Worm (Caenorhabditis elegans) whole organism, L2 larva: ENCODE data around the gene Y60A3A.21.

Experiments used
- aly-2 ChIP-seq: fragments of 150-350 bp; optimal IDR thresholded peaks from 2 replicates; lab custom pipeline; 2014; ENCODE audit warnings: missing biosample characterization, missing genetic modification characterization
- blmp-1 ChIP-seq: sonication (generic microtip); optimal IDR thresholded peaks from 2 replicates; lab custom pipeline; 2017; ENCODE audit warnings: missing genetic modification characterization, mild to moderate bottlenecking, missing compliant biosample characterization, antibody characterized with exemption, moderate library complexity; ENCODE audit not compliant: insufficient read depth
- lin-39 ChIP-seq: fragments of 150-350 bp; optimal IDR thresholded peaks from 2 replicates; lab custom pipeline; 2014; ENCODE audit warnings: missing biosample characterization, missing genetic modification reagents, missing genetic modification characterization
- skn-1 ChIP-seq: sonication (generic microtip); optimal IDR thresholded peaks from 2 replicates; lab custom pipeline; 2017; ENCODE audit warnings: missing biosample characterization, missing genetic modification characterization
- unc-39 ChIP-seq: fragments of 150-350 bp; optimal IDR thresholded peaks from 2 replicates; lab custom pipeline; 2014; ENCODE audit warnings: missing biosample characterization, missing genetic modification characterization

- no peak for TF ChIP-seq unc-39 (tag; lab: Kevin White, UChicago)
- TF ChIP-seq skn-1 (tag; lab: Kevin White, UChicago): no peak
- TF ChIP-seq aly-2 (tag; lab: Kevin White, UChicago): no peak
- no peak for TF ChIP-seq lin-39 (tag; lab: Kevin White, UChicago)
- no peak for TF ChIP-seq blmp-1 (tag; lab: Kevin White, UChicago)
Observed at ce11 chrV:20004385-20004784, 7.4 kb upstream of the Y60A3A.21 start, which contains the start of gene unc-51.
